Worm (Caenorhabditis elegans): ENCODE results near the gene ZC21.8.

ce11 chrIII:8521654-8522392 is 2.0 kb upstream of the ZC21.8 start:
- TF ChIP-seq nhr-76 (tag; optimal IDR thresholded peaks at IDR 0.05) = no peak
- no peak for TF ChIP-seq ceh-82 (tag; optimal IDR thresholded peaks at IDR 0.05)
- no peak for TF ChIP-seq unc-62 (GFP tag; optimal IDR thresholded peaks at IDR 0.05)
- TF ChIP-seq ama-1 (optimal IDR thresholded peaks at IDR 0.05) = no peak
- no peak for TF ChIP-seq snpc-4 (tag; optimal IDR thresholded peaks at IDR 0.05)
- no peak for TF ChIP-seq nhr-12 (tag; optimal IDR thresholded peaks at IDR 0.05)
- TF ChIP-seq pha-4 (tag; optimal IDR thresholded peaks at IDR 0.05) = peak; percentile 97
- TF ChIP-seq nhr-28 (tag; optimal IDR thresholded peaks at IDR 0.05) = no peak
- TF ChIP-seq aly-2 (tag; optimal IDR thresholded peaks at IDR 0.05) = no peak
- TF ChIP-seq nhr-237 (tag; optimal IDR thresholded peaks at IDR 0.05) = no peak
